Fruit fly (Drosophila melanogaster) whole organism, pupa: Measurements from ENCODE around the gene CHKov2.

Experiments used
- CG10348 ChIP-seq: fragments of 200-800 bp; sonication (Bioruptor generic); IDR thresholded peaks from 2 replicates; pipeline ENCODE4 v1.3.6; 2022; ENCODE audit warnings: missing biosample characterization, missing genetic modification characterization
- CG12605 ChIP-seq: fragments of 200-800 bp; sonication (Bioruptor generic); IDR thresholded peaks from 2 replicates; pipeline ENCODE4 v1.3.6; 2022; ENCODE audit warnings: missing biosample characterization, missing genetic modification characterization
- CG13204 ChIP-seq: fragments of 200-800 bp; sonication (Bioruptor generic); optimal IDR thresholded peaks from 2 replicates; lab custom pipeline; 2018; ENCODE audit warnings: missing biosample characterization, mild to moderate bottlenecking, missing genetic modification characterization, moderate library complexity
- CG14655 ChIP-seq: fragments of 200-800 bp; sonication (Bioruptor generic); optimal IDR thresholded peaks from 3 replicates; lab custom pipeline; 2017; ENCODE audit warnings: mild to moderate bottlenecking, missing biosample characterization, missing genetic modification reagents, missing genetic modification characterization
- CG15710 ChIP-seq: fragments of 200-800 bp; sonication (Bioruptor generic); optimal IDR thresholded peaks from 2 replicates; lab custom pipeline; 2018; ENCODE audit warnings: missing biosample characterization, mild to moderate bottlenecking, missing genetic modification characterization, moderate library complexity
- CG17806 ChIP-seq: fragments of 200-800 bp; sonication (Bioruptor generic); optimal IDR thresholded peaks from 2 replicates; lab custom pipeline; 2018; ENCODE audit warnings: missing biosample characterization, mild to moderate bottlenecking, missing genetic modification characterization, moderate library complexity
- CG32121 ChIP-seq: fragments of 200-800 bp; sonication (Bioruptor generic); IDR thresholded peaks from 2 replicates; pipeline ENCODE4 v1.3.6; 2022; ENCODE audit warnings: missing biosample characterization, missing genetic modification characterization
- CG34367 ChIP-seq: fragments of 200-800 bp; sonication (Bioruptor generic); optimal IDR thresholded peaks from 2 replicates; lab custom pipeline; 2018; ENCODE audit warnings: missing biosample characterization, mild to moderate bottlenecking, missing genetic modification characterization
- CG4496 ChIP-seq: fragments of 200-800 bp; sonication (Bioruptor generic); IDR thresholded peaks from 3 replicates; pipeline ENCODE4 v1.3.6; 2022; ENCODE audit warnings: missing biosample characterization, missing genetic modification characterization
- CG8159 ChIP-seq: fragments of 200-800 bp; sonication (Bioruptor generic); optimal IDR thresholded peaks from 3 replicates; lab custom pipeline; 2018; ENCODE audit warnings: missing biosample characterization, mild to moderate bottlenecking, missing genetic modification characterization, moderate library complexity
- CG8301 ChIP-seq: fragments of 200-800 bp; sonication (Bioruptor generic); optimal IDR thresholded peaks from 2 replicates; lab custom pipeline; 2018; ENCODE audit warnings: missing biosample characterization, mild to moderate bottlenecking, missing genetic modification characterization
- CG9948 ChIP-seq: fragments of 200-800 bp; sonication (Bioruptor generic); optimal IDR thresholded peaks from 2 replicates; lab custom pipeline; 2018; ENCODE audit warnings: missing biosample characterization, mild to moderate bottlenecking, missing genetic modification characterization, moderate library complexity
- D1 ChIP-seq: fragments of 200-800 bp; sonication (Bioruptor generic); optimal IDR thresholded peaks from 2 replicates; lab custom pipeline; 2018; ENCODE audit warnings: missing biosample characterization, mild to moderate bottlenecking, missing genetic modification characterization, moderate library complexity
- EcR ChIP-seq: fragments of 200-800 bp; sonication (Bioruptor generic); optimal IDR thresholded peaks from 3 replicates; lab custom pipeline; 2019; ENCODE audit warnings: missing biosample characterization, missing genetic modification characterization, mild to moderate bottlenecking, moderate library complexity, missing genetic modification reagents
- Ets98B ChIP-seq: fragments of 200-800 bp; sonication (Bioruptor generic); IDR thresholded peaks from 2 replicates; pipeline ENCODE4 v1.3.6; 2022; ENCODE audit warnings: missing biosample characterization, missing genetic modification characterization
- Pif1A ChIP-seq: fragments of 200-800 bp; sonication (Bioruptor generic); optimal IDR thresholded peaks from 3 replicates; lab custom pipeline; 2016; ENCODE audit warnings: missing biosample characterization, missing genetic modification characterization
- Snoo ChIP-seq: fragments of 200-800 bp; sonication (Bioruptor generic); optimal IDR thresholded peaks from 3 replicates; lab custom pipeline; 2017; ENCODE audit warnings: missing biosample characterization, mild to moderate bottlenecking, missing genetic modification characterization, inconsistent platforms
- fd96Ca ChIP-seq: fragments of 200-800 bp; sonication (Bioruptor generic); IDR thresholded peaks from 3 replicates; pipeline ENCODE4 v1.3.6; 2022; ENCODE audit warnings: missing biosample characterization, missing genetic modification characterization
- gl ChIP-seq: fragments of 200-800 bp; sonication (Bioruptor generic); optimal IDR thresholded peaks from 2 replicates; lab custom pipeline; 2018; ENCODE audit warnings: missing biosample characterization, mild to moderate bottlenecking, missing genetic modification characterization
- rn ChIP-seq: fragments of 200-800 bp; sonication (Bioruptor generic); IDR thresholded peaks from 2 replicates; pipeline ENCODE4 v1.3.6; 2022; ENCODE audit warnings: missing biosample characterization, missing genetic modification characterization

Gene CHKov2

dm6 chr3R:25305822-25306544 lies 25.0 kb downstream of the CHKov2 start:
- no peak for TF ChIP-seq CG12605 (GFP tag; lab: Robert Waterston, UW)
- no peak for TF ChIP-seq D1 (tag; lab: Kevin White, UChicago)
- no peak for TF ChIP-seq CG34367 (tag; lab: Kevin White, UChicago)
- TF ChIP-seq CG10348 (GFP tag; lab: Robert Waterston, UW) = no peak
- no peak for TF ChIP-seq CG4496
- TF ChIP-seq fd96Ca (GFP tag; lab: Robert Waterston, UW) = no peak
- TF ChIP-seq Ets98B = no peak
- no peak for TF ChIP-seq CG15710 (tag; lab: Kevin White, UChicago)
- TF ChIP-seq Snoo (tag; lab: Kevin White, UChicago) = no peak
- no peak for TF ChIP-seq CG13204 (GFP tag; lab: Kevin White, UChicago)
- no peak for TF ChIP-seq CG8301 (tag; lab: Kevin White, UChicago)
- TF ChIP-seq gl = no peak
- no peak for TF ChIP-seq Pif1A
- TF ChIP-seq rn (GFP tag; lab: Robert Waterston, UW) = no peak
- no peak for TF ChIP-seq CG32121 (GFP tag; lab: Robert Waterston, UW)
- TF ChIP-seq, all 21 proteins: peak for 0

dm6 chr3R:25303857-25304440 lies 27.1 kb downstream of the CHKov2 start, which contains the start of gene CG31436:
TSS of gene CG31436 (plus strand) at chr3R:25304137.
- TF ChIP-seq Pif1A (no peak), EcR (GFP tag; lab: Kevin White, UChicago) (peak; percentile 74)

dm6 chr3R:25302239-25302638 lies 28.8 kb downstream of the CHKov2 start, which contains the start of gene CG31370:
TSS of gene CG31370 (plus strand) at chr3R:25302464.
- TF ChIP-seq CG8159 (no peak), CG13204 (GFP tag; lab: Kevin White, UChicago) (no peak), CG32121 (GFP tag; lab: Robert Waterston, UW) (no peak)

dm6 chr3R:25300575-25300974 lies 30.4 kb downstream of the CHKov2 start, which contains the start of gene CG13659:
TSS of gene CG13659 (plus strand) at chr3R:25300891.
- no peak for TF ChIP-seq CG17806 (tag; lab: Kevin White, UChicago)

dm6 chr3R:25299507-25299964 lies 31.5 kb downstream of the CHKov2 start, which contains the start of gene CG31288:
TSS of gene CG31288 (minus strand) at chr3R:25299557.
- no peak for TF ChIP-seq Snoo (tag; lab: Kevin White, UChicago)

- TF ChIP-seq CG14655 (GFP tag; lab: Kevin White, UChicago) (no peak), CG34367 (tag; lab: Kevin White, UChicago) (no peak), CG15710 (tag; lab: Kevin White, UChicago) (no peak), CG8159 (no peak), EcR (GFP tag; lab: Kevin White, UChicago) (no peak), CG17806 (tag; lab: Kevin White, UChicago) (no peak), fd96Ca (GFP tag; lab: Robert Waterston, UW) (no peak), CG32121 (GFP tag; lab: Robert Waterston, UW) (no peak), Snoo (tag; lab: Kevin White, UChicago) (no peak), Pif1A (no peak), CG10348 (GFP tag; lab: Robert Waterston, UW) (no peak), CG8301 (tag; lab: Kevin White, UChicago) (no peak), gl (no peak)
These were observed 33.3 kb downstream of the CHKov2 start, which contains the start of gene CG31097 for dm6 chr3R:25297678-25298077. TSS of gene CG31097 (minus strand) at chr3R:25297778.

- TF ChIP-seq CG4496 (no peak), CG9948 (tag; lab: Kevin White, UChicago) (no peak), EcR (GFP tag; lab: Kevin White, UChicago) (peak; percentile 63), gl (no peak), CG8159 (no peak), CG8301 (tag; lab: Kevin White, UChicago) (no peak), CG32121 (GFP tag; lab: Robert Waterston, UW) (peak; percentile 43; the same call in 1 of the 2 replicates)
These were observed 35.5 kb downstream of the CHKov2 start, which contains the start of gene CG31102 for dm6 chr3R:25295320-25296020. TSS of gene CG31102 (minus strand) at chr3R:25295594.
